Fruit fly (Drosophila melanogaster) whole organism, embryonic: ENCODE results near the gene MRG15.

Experiments used
- Bdp1 ChIP-seq: fragments of 200-800 bp; sonication (Bioruptor generic); optimal IDR thresholded peaks from 3 replicates; lab custom pipeline; 2016; ENCODE audit warnings: missing biosample characterization, missing genetic modification characterization
- CG13424 ChIP-seq: fragments of 200-800 bp; sonication (Bioruptor generic); optimal IDR thresholded peaks from 2 replicates; lab custom pipeline; 2019; ENCODE audit warnings: missing biosample characterization, mild to moderate bottlenecking, missing genetic modification characterization, moderate library complexity
- CG1602 ChIP-seq: fragments of 200-800 bp; sonication (Bioruptor generic); optimal IDR thresholded peaks from 3 replicates; lab custom pipeline; 2016; ENCODE audit warnings: missing biosample characterization, missing genetic modification characterization
- CG1792 ChIP-seq: fragments of 200-800 bp; sonication (Bioruptor generic); optimal IDR thresholded peaks from 2 replicates; lab custom pipeline; 2016; ENCODE audit warnings: missing biosample characterization, missing genetic modification characterization
- CG18476 ChIP-seq: fragments of 200-800 bp; sonication (Bioruptor generic); optimal IDR thresholded peaks from 2 replicates; lab custom pipeline; 2016; ENCODE audit warnings: missing biosample characterization, mild to moderate bottlenecking, missing genetic modification characterization
- CG18619 ChIP-seq: fragments of 200-800 bp; sonication (Bioruptor generic); optimal IDR thresholded peaks from 3 replicates; lab custom pipeline; 2017; ENCODE audit warnings: missing biosample characterization, mild to moderate bottlenecking, missing genetic modification characterization
- CG31388 ChIP-seq: fragments of 200-800 bp; sonication (Bioruptor generic); optimal IDR thresholded peaks from 2 replicates; lab custom pipeline; 2016; ENCODE audit warnings: missing biosample characterization, missing genetic modification characterization
- CG34422 ChIP-seq: fragments of 200-800 bp; sonication (Bioruptor generic); IDR thresholded peaks from 3 replicates; pipeline ENCODE4 v1.3.6; 2022; ENCODE audit warnings: missing biosample characterization, missing genetic modification characterization
- CG4424 ChIP-seq: fragments of 200-800 bp; sonication (Bioruptor generic); optimal IDR thresholded peaks from 3 replicates; lab custom pipeline; 2016; ENCODE audit warnings: missing biosample characterization, missing genetic modification characterization
- CG7556 ChIP-seq: fragments of 200-800 bp; sonication (Bioruptor generic); optimal IDR thresholded peaks from 2 replicates; lab custom pipeline; 2017; ENCODE audit warnings: missing biosample characterization, mild to moderate bottlenecking, missing genetic modification characterization
- CG7745 ChIP-seq: fragments of 200-800 bp; sonication (Bioruptor generic); optimal IDR thresholded peaks from 2 replicates; lab custom pipeline; 2018; ENCODE audit warnings: missing biosample characterization, mild to moderate bottlenecking, missing genetic modification characterization, moderate library complexity
- CG9797 ChIP-seq: fragments of 200-800 bp; sonication (Bioruptor generic); optimal IDR thresholded peaks from 3 replicates; lab custom pipeline; 2018; ENCODE audit warnings: missing biosample characterization, mild to moderate bottlenecking, missing genetic modification characterization
- HLH4C ChIP-seq: fragments of 200-800 bp; sonication (Bioruptor generic); IDR thresholded peaks from 3 replicates; pipeline ENCODE4 v1.3.6; 2022; ENCODE audit warnings: missing biosample characterization, missing genetic modification characterization; ENCODE audit not compliant: partially characterized antibody
- Spps ChIP-seq: fragments of 200-800 bp; sonication (Bioruptor generic); optimal IDR thresholded peaks from 2 replicates; lab custom pipeline; 2018; ENCODE audit warnings: missing biosample characterization, mild to moderate bottlenecking, missing genetic modification characterization
- Usf ChIP-seq: fragments of 200-800 bp; sonication (Bioruptor generic); optimal IDR thresholded peaks from 2 replicates; lab custom pipeline; 2017; ENCODE audit warnings: missing genotype, missing biosample characterization, missing genetic modification characterization
- fu2 ChIP-seq: fragments of 200-800 bp; sonication (Bioruptor generic); optimal IDR thresholded peaks from 2 replicates; lab custom pipeline; 2016; ENCODE audit warnings: missing biosample characterization, missing genetic modification characterization
- lbe ChIP-seq: fragments of 200-800 bp; sonication (Bioruptor generic); optimal IDR thresholded peaks from 2 replicates; lab custom pipeline; 2016; ENCODE audit warnings: missing biosample characterization, mild to moderate bottlenecking, missing genetic modification characterization
- pzg ChIP-seq: fragments of 200-800 bp; sonication (Bioruptor generic); optimal IDR thresholded peaks from 3 replicates; lab custom pipeline; 2018; ENCODE audit warnings: missing biosample characterization, mild to moderate bottlenecking, missing genetic modification characterization, moderate library complexity
- sd ChIP-seq: fragments of 200-800 bp; sonication (Bioruptor generic); optimal IDR thresholded peaks from 3 replicates; lab custom pipeline; 2018; ENCODE audit warnings: missing biosample characterization, mild to moderate bottlenecking, missing genetic modification characterization, moderate library complexity
- so ChIP-seq: fragments of 200-800 bp; sonication (Bioruptor generic); IDR thresholded peaks from 3 replicates; pipeline ENCODE4 v1.3.6; 2022; ENCODE audit warnings: missing biosample characterization, missing genetic modification characterization

The MRG15 gene

dm6 chr3R:15229329-15229876, 48.5 kb downstream of the MRG15 start, which contains the start of the genes Art3 and mRpS10 (continued):
- peak; percentile 99 for TF ChIP-seq sd (tag; lab: Kevin White, UChicago)
- peak; percentile 100 for TF ChIP-seq CG7556 (GFP tag; lab: Kevin White, UChicago)
- peak; percentile 100 for TF ChIP-seq CG13424 (tag; lab: Kevin White, UChicago)
- peak; percentile 99 for TF ChIP-seq CG7745 (tag; lab: Kevin White, UChicago)
- TF ChIP-seq HLH4C (GFP tag; lab: Robert Waterston, UW), result no peak
- peak; percentile 100 for TF ChIP-seq CG18619 (GFP tag; lab: Kevin White, UChicago)
- peak; percentile 100 for TF ChIP-seq so (GFP tag; lab: Robert Waterston, UW)
- TF ChIP-seq CG1792, result peak; percentile 100
- TF ChIP-seq fu2, result peak; percentile 100
- TF ChIP-seq pzg (GFP tag; lab: Kevin White, UChicago), result peak; percentile 76
- peak; percentile 99 for TF ChIP-seq lbe (GFP tag; lab: Kevin White, UChicago)
- peak; percentile 100 for TF ChIP-seq CG4424 (GFP tag; lab: Kevin White, UChicago)
- TF ChIP-seq CG1602 (GFP tag; lab: Kevin White, UChicago), result peak; percentile 100
- TF ChIP-seq CG18476, result peak; percentile 99
- peak; percentile 100 for TF ChIP-seq Usf
- peak; percentile 100 for TF ChIP-seq Spps (tag; lab: Kevin White, UChicago)
- TF ChIP-seq CG9797 (GFP tag; lab: Kevin White, UChicago), result peak; percentile 87
- TF ChIP-seq CG34422 (GFP tag; lab: Robert Waterston, UW), result peak; percentile 100
- TF ChIP-seq CG31388, result peak; percentile 100
- TF ChIP-seq Bdp1 (GFP tag; lab: Kevin White, UChicago), result peak; percentile 96
